Fruit fly (Drosophila melanogaster) whole organism, adult: Measurements from ENCODE around the gene dbo.

Experiments used
- CG11617 ChIP-seq: fragments of 200-800 bp; sonication (Bioruptor generic); optimal IDR thresholded peaks from 2 replicates; lab custom pipeline; 2017; ENCODE audit warnings: mild to moderate bottlenecking, missing biosample characterization, missing genetic modification reagents, missing genetic modification characterization
- CG33017 ChIP-seq: fragments of 200-800 bp; sonication (Bioruptor generic); optimal IDR thresholded peaks from 2 replicates; lab custom pipeline; 2018; ENCODE audit warnings: missing biosample characterization, mild to moderate bottlenecking, missing genetic modification characterization, moderate library complexity
- Clk ChIP-seq: fragments of 200-800 bp; sonication (Bioruptor generic); optimal IDR thresholded peaks from 2 replicates; lab custom pipeline; 2017; ENCODE audit warnings: missing biosample characterization, missing genetic modification characterization
- Crg-1 ChIP-seq: fragments of 200-800 bp; sonication (Bioruptor generic); optimal IDR thresholded peaks from 2 replicates; lab custom pipeline; 2016; ENCODE audit warnings: missing biosample characterization, missing genetic modification characterization
- Hr96 ChIP-seq: fragments of 200-800 bp; sonication (Bioruptor generic); optimal IDR thresholded peaks from 2 replicates; lab custom pipeline; 2016; ENCODE audit warnings: missing biosample characterization, missing genetic modification characterization
- kay ChIP-seq: fragments of 200-800 bp; sonication (Bioruptor generic); peaks from one replicate; lab custom pipeline; 2016; ENCODE audit warnings: missing biosample characterization, missing genetic modification characterization, borderline replicate concordance
- ovo ChIP-seq: fragments of 200-800 bp; sonication (Bioruptor generic); optimal IDR thresholded peaks from 2 replicates; lab custom pipeline; 2016; ENCODE audit warnings: missing biosample characterization, missing genetic modification characterization

- TF ChIP-seq CG33017 (tag; lab: Kevin White, UChicago) = no peak
- no peak for TF ChIP-seq Crg-1 (GFP tag; lab: Kevin White, UChicago)
- no peak for TF ChIP-seq Clk
- TF ChIP-seq kay (GFP tag; lab: Kevin White, UChicago) = no peak
- no peak for TF ChIP-seq ovo (GFP tag; lab: Kevin White, UChicago)
- TF ChIP-seq CG11617 (GFP tag; lab: Kevin White, UChicago) = no peak
- no peak for TF ChIP-seq Hr96 (GFP tag; lab: Kevin White, UChicago)
These were observed 21.0 kb downstream of the dbo start for dm6 chr3L:15847655-15848054.
